Fruit fly (Drosophila melanogaster): Measurements from ENCODE around the gene btd.

The btd gene

dm6 chrX:9664426-9664825 lies 29.6 kb upstream of the btd start (continued):
- TF ChIP-seq CG17802 (tag; optimal IDR thresholded peaks at IDR 0.05): peak; percentile 15
- TF ChIP-seq Hand (GFP tag; optimal IDR thresholded peaks at IDR 0.05): peak; percentile 42
- no peak for TF ChIP-seq ato (GFP tag; IDR thresholded peaks at IDR 0.05; ENCODE audit: partially characterized antibody)
- no peak for TF ChIP-seq Lhr (GFP tag; optimal IDR thresholded peaks at IDR 0.05)
- no peak for TF ChIP-seq HmgD (GFP tag; optimal IDR thresholded peaks at IDR 0.05)
- peak; percentile 76 for TF ChIP-seq gem (tag; optimal IDR thresholded peaks at IDR 0.05)
- peak; percentile 40 for TF ChIP-seq ERR (GFP tag; optimal IDR thresholded peaks at IDR 0.05)
- no peak for TF ChIP-seq twi (tag; optimal IDR thresholded peaks at IDR 0.05)
- no peak for TF ChIP-seq CG16779 (GFP tag; IDR thresholded peaks at IDR 0.05)
- TF ChIP-seq CG14441 (GFP tag; IDR thresholded peaks at IDR 0.05): 0 out of 2 replicates have a peak, but pooled peaks have one; percentile 27
- TF ChIP-seq CG3847 (GFP tag; IDR thresholded peaks at IDR 0.05): no peak
- no peak for TF ChIP-seq Hr3 (GFP tag; optimal IDR thresholded peaks at IDR 0.05)
- TF ChIP-seq jumu (GFP tag; optimal IDR thresholded peaks at IDR 0.05): no peak
- no peak for TF ChIP-seq NC2α (GFP tag; optimal IDR thresholded peaks at IDR 0.05)
- no peak for TF ChIP-seq CG11696 (GFP tag; IDR thresholded peaks at IDR 0.05)
- TF ChIP-seq cg (GFP tag; optimal IDR thresholded peaks at IDR 0.05): no peak
- peak; percentile 22 for TF ChIP-seq CHES-1-like (GFP tag; optimal IDR thresholded peaks at IDR 0.05)
- TF ChIP-seq zen2 (GFP tag; IDR thresholded peaks at IDR 0.05; ENCODE audit: partially characterized antibody): no peak
- peak; percentile 51 for TF ChIP-seq CG13424 (tag; optimal IDR thresholded peaks at IDR 0.05)
- no peak for TF ChIP-seq CG13287 (GFP tag; IDR thresholded peaks at IDR 0.05; ENCODE audit: partially characterized antibody)
- TF ChIP-seq eve (GFP tag; optimal IDR thresholded peaks at IDR 0.05): no peak
- TF ChIP-seq rib (GFP tag; IDR thresholded peaks at IDR 0.05): no peak
- TF ChIP-seq CG11093 (GFP tag; IDR thresholded peaks at IDR 0.05): no peak
- TF ChIP-seq Doc2 (GFP tag; IDR thresholded peaks at IDR 0.05): no peak
- TF ChIP-seq phol (tag; optimal IDR thresholded peaks at IDR 0.05): peak; percentile 56
- TF ChIP-seq CG2889 (GFP tag; IDR thresholded peaks at IDR 0.05): 0 out of 3 replicates have a peak, but pooled peaks have one; percentile 25
- TF ChIP-seq CG9797 (GFP tag; optimal IDR thresholded peaks at IDR 0.05): no peak
- no peak for TF ChIP-seq Hr78 (GFP tag; optimal IDR thresholded peaks at IDR 0.05)
- peak; percentile 33 for TF ChIP-seq CG16863 (GFP tag; optimal IDR thresholded peaks at IDR 0.05)
- no peak for TF ChIP-seq CG10321 (GFP tag; IDR thresholded peaks at IDR 0.05)
- 0 out of 3 replicates have a peak, but pooled peaks have one; percentile 33 for TF ChIP-seq H15 (GFP tag; IDR thresholded peaks at IDR 0.05)
- peak; percentile 14 for TF ChIP-seq Hsf (GFP tag; optimal IDR thresholded peaks at IDR 0.05)
- peak; percentile 37 for TF ChIP-seq jing (GFP tag; optimal IDR thresholded peaks at IDR 0.05)
- no peak for TF ChIP-seq CG3726 (GFP tag; IDR thresholded peaks at IDR 0.05)
- TF ChIP-seq da (GFP tag; optimal IDR thresholded peaks at IDR 0.05): no peak
- TF ChIP-seq zen (tag; optimal IDR thresholded peaks at IDR 0.05): peak; percentile 15
- no peak for TF ChIP-seq CG12236 (GFP tag; optimal IDR thresholded peaks at IDR 0.05)
- TF ChIP-seq CG7745 (tag; optimal IDR thresholded peaks at IDR 0.05): no peak
- TF ChIP-seq D19B (GFP tag; optimal IDR thresholded peaks at IDR 0.05): peak; percentile 35
- TF ChIP-seq gsb-n (tag; optimal IDR thresholded peaks at IDR 0.05): no peak
- 0 out of 2 replicates have a peak, but pooled peaks have one; percentile 39 for TF ChIP-seq HLH3B (GFP tag; IDR thresholded peaks at IDR 0.05)
- no peak for TF ChIP-seq CG7987 (GFP tag; optimal IDR thresholded peaks at IDR 0.05)
- TF ChIP-seq gce (GFP tag; IDR thresholded peaks at IDR 0.05): peak; percentile 7; the same call in 1 of the 3 replicates
- no peak for TF ChIP-seq crp (GFP tag; optimal IDR thresholded peaks at IDR 0.05)
- no peak for TF ChIP-seq CG12744 (GFP tag; optimal IDR thresholded peaks at IDR 0.05)
- TF ChIP-seq CG17385 (GFP tag; optimal IDR thresholded peaks at IDR 0.05): peak; percentile 58
- no peak for TF ChIP-seq nmo (GFP tag; optimal IDR thresholded peaks at IDR 0.05)
- TF ChIP-seq Opbp (GFP tag; IDR thresholded peaks at IDR 0.05; ENCODE audit: partially characterized antibody): no peak
- peak; percentile 0 for TF ChIP-seq tin (GFP tag; optimal IDR thresholded peaks at IDR 0.05)
- no peak for TF ChIP-seq hkb (optimal IDR thresholded peaks at IDR 0.05)
- peak; percentile 62; the same call in 1 of the 2 replicates for TF ChIP-seq hkb (GFP tag; IDR thresholded peaks at IDR 0.05)
